Worm (Caenorhabditis elegans) whole organism, L2 larva: ENCODE measurements around the gene rnr-1.

Experiments used
- alr-1 ChIP-seq: fragments of 150-350 bp; optimal IDR thresholded peaks from 2 replicates; lab custom pipeline; 2014; ENCODE audit warnings: missing biosample characterization, missing genetic modification characterization
- aly-2 ChIP-seq: fragments of 150-350 bp; optimal IDR thresholded peaks from 2 replicates; lab custom pipeline; 2014; ENCODE audit warnings: missing biosample characterization, missing genetic modification characterization
- ama-1 ChIP-seq: fragments of 150-350 bp; optimal IDR thresholded peaks from 2 replicates; lab custom pipeline; 2018; ENCODE audit warnings: inconsistent platforms
- blmp-1 ChIP-seq: sonication (generic microtip); optimal IDR thresholded peaks from 2 replicates; lab custom pipeline; 2017; ENCODE audit warnings: missing genetic modification characterization, mild to moderate bottlenecking, missing compliant biosample characterization, antibody characterized with exemption, moderate library complexity; ENCODE audit not compliant: insufficient read depth
- ceh-82 ChIP-seq: fragments of 150-350 bp; optimal IDR thresholded peaks from 2 replicates; lab custom pipeline; 2014; ENCODE audit warnings: missing biosample characterization, missing genetic modification characterization
- egl-27 ChIP-seq: sonication (generic microtip); optimal IDR thresholded peaks from 3 replicates; lab custom pipeline; 2017; ENCODE audit warnings: missing biosample characterization, missing genetic modification reagents, missing genetic modification characterization
- elt-1 ChIP-seq: fragments of 150-350 bp; optimal IDR thresholded peaks from 2 replicates; lab custom pipeline; 2014; ENCODE audit warnings: missing biosample characterization, missing genetic modification characterization
- fos-1 ChIP-seq: fragments of 150-350 bp; optimal IDR thresholded peaks from 2 replicates; lab custom pipeline; 2014; ENCODE audit warnings: missing biosample characterization, missing genetic modification characterization
- gmeb-1 ChIP-seq: fragments of 150-350 bp; optimal IDR thresholded peaks from 2 replicates; lab custom pipeline; 2014; ENCODE audit warnings: missing biosample characterization, missing genetic modification characterization
- lin-11 ChIP-seq: fragments of 150-350 bp; sonication (generic microtip); optimal IDR thresholded peaks from 2 replicates; lab custom pipeline; 2014; ENCODE audit warnings: missing biosample characterization, missing genetic modification characterization, inconsistent platforms, mixed read lengths
- mab-5 ChIP-seq: fragments of 150-350 bp; optimal IDR thresholded peaks from 2 replicates; lab custom pipeline; 2014; ENCODE audit warnings: missing biosample characterization, missing genetic modification characterization
- nhr-11 ChIP-seq: fragments of 150-350 bp; optimal IDR thresholded peaks from 2 replicates; lab custom pipeline; 2014; ENCODE audit warnings: missing biosample characterization, missing genetic modification characterization
- nhr-12 ChIP-seq: fragments of 150-350 bp; optimal IDR thresholded peaks from 2 replicates; lab custom pipeline; 2014; ENCODE audit warnings: missing biosample characterization, missing genetic modification characterization
- nhr-23 ChIP-seq: fragments of 150-350 bp; optimal IDR thresholded peaks from 2 replicates; lab custom pipeline; 2014; ENCODE audit warnings: missing biosample characterization, missing genetic modification reagents, missing genetic modification characterization
- nhr-77 ChIP-seq: fragments of 150-350 bp; optimal IDR thresholded peaks from 2 replicates; lab custom pipeline; 2014; ENCODE audit warnings: missing biosample characterization, missing genetic modification characterization
- peb-1 ChIP-seq: fragments of 150-350 bp; optimal IDR thresholded peaks from 2 replicates; lab custom pipeline; 2014; ENCODE audit warnings: missing biosample characterization, missing genetic modification characterization
- sem-4 ChIP-seq: fragments of 150-350 bp; optimal IDR thresholded peaks from 2 replicates; lab custom pipeline; 2014; ENCODE audit warnings: missing biosample characterization, missing genetic modification reagents, missing genetic modification characterization
- unc-55 ChIP-seq: fragments of 150-350 bp; sonication (generic microtip); optimal IDR thresholded peaks from 3 replicates; lab custom pipeline; 2014; ENCODE audit warnings: missing biosample characterization, missing genetic modification reagents, missing genetic modification characterization
- ztf-1 ChIP-seq: fragments of 200-800 bp; sonication (Bioruptor generic); conservative IDR thresholded peaks from 2 replicates; pipeline ENCODE4 v1.3.6; 2022; ENCODE audit warnings: missing genetic modification characterization, missing compliant biosample characterization
- ztf-4 ChIP-seq: fragments of 150-350 bp; optimal IDR thresholded peaks from 2 replicates; lab custom pipeline; 2014; ENCODE audit warnings: missing biosample characterization, missing genetic modification characterization

The rnr-1 gene

ce11 chrIII:9185722-9186121 lies 42.9 kb downstream of the rnr-1 start, which contains the start of gene ZC84.7:
Gene ZC84.7 (plus strand): TSS chrIII:9186022.
- TF ChIP-seq nhr-12 (no peak), elt-1 (tag; lab: Kevin White, UChicago) (no peak), nhr-23 (no peak), ztf-1 (GFP tag; lab: Robert Waterston, UW) (no peak), ceh-82 (tag; lab: Kevin White, UChicago) (no peak), ztf-4 (no peak), gmeb-1 (tag; lab: Kevin White, UChicago) (no peak), nhr-77 (no peak), lin-11 (tag; lab: Kevin White, UChicago) (no peak), blmp-1 (tag; lab: Kevin White, UChicago) (no peak), sem-4 (tag; lab: Kevin White, UChicago) (no peak), ama-1 (no peak), nhr-11 (tag; lab: Kevin White, UChicago) (no peak)

- TF ChIP-seq peb-1 (tag; lab: Kevin White, UChicago) (no peak), egl-27 (no peak), aly-2 (tag; lab: Kevin White, UChicago) (no peak), alr-1 (tag; lab: Kevin White, UChicago) (no peak)
Measured at ce11 chrIII:9181246-9181645, 47.4 kb downstream of the rnr-1 start, which contains the start of gene tax-4. Gene tax-4 (plus strand): TSS chrIII:9181546.

ce11 chrIII:9177874-9178273 lies 50.7 kb downstream of the rnr-1 start:
- TF ChIP-seq unc-55 (GFP tag; lab: Kevin White, UChicago) (peak; percentile 40), mab-5 (tag; lab: Kevin White, UChicago) (peak; percentile 84), nhr-23 (no peak)

DNA sequence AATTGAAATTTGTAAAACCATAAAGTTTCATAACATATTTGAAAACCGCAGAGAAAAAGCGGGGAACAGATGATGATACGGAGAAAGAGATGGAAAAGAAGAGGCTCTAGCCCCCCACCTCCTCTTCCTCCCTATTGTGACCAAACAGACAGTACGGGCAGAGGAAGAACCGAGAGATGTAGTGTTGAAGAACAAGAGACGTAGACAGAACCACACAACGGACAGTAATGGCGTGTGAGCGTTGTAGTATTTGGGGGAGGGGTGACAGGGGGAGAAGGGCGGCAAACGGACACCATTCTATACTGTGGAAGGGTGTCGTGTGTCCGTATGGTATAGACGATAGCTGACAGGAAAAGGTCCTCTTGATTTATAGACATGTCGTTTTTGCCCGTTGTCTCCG lies 52.6 kb downstream of the rnr-1 start:
- TF ChIP-seq fos-1 (tag; lab: Kevin White, UChicago) (peak; percentile 19), elt-1 (tag; lab: Kevin White, UChicago) (no peak)
